Worm (Caenorhabditis elegans) whole organism, L2 larva: ENCODE measurements around the gene R09A8.1.
A peak's percentile ranks its signal among the peaks of the same experiment; 100 is the strongest.

Experiments
- C34F6.9 ChIP-seq: fragments of 150-350 bp; optimal IDR thresholded peaks from 2 replicates; lab custom pipeline; 2014; ENCODE audit warnings: missing biosample characterization, missing genetic modification characterization
- F13H6.1 ChIP-seq: sonication (generic microtip); optimal IDR thresholded peaks from 2 replicates; lab custom pipeline; 2016; ENCODE audit warnings: missing genetic modification characterization, missing compliant biosample characterization
- ZK546.5 ChIP-seq: sonication (generic microtip); optimal IDR thresholded peaks from 2 replicates; lab custom pipeline; 2017; ENCODE audit warnings: missing biosample characterization, missing genetic modification characterization
- alr-1 ChIP-seq: fragments of 150-350 bp; optimal IDR thresholded peaks from 2 replicates; lab custom pipeline; 2014; ENCODE audit warnings: missing biosample characterization, missing genetic modification characterization
- aly-2 ChIP-seq: fragments of 150-350 bp; optimal IDR thresholded peaks from 2 replicates; lab custom pipeline; 2014; ENCODE audit warnings: missing biosample characterization, missing genetic modification characterization
- ama-1 ChIP-seq: fragments of 150-350 bp; optimal IDR thresholded peaks from 2 replicates; lab custom pipeline; 2018; ENCODE audit warnings: inconsistent platforms
- blmp-1 ChIP-seq: sonication (generic microtip); optimal IDR thresholded peaks from 2 replicates; lab custom pipeline; 2017; ENCODE audit warnings: missing genetic modification characterization, mild to moderate bottlenecking, missing compliant biosample characterization, antibody characterized with exemption, moderate library complexity; ENCODE audit not compliant: insufficient read depth
- ceh-16 ChIP-seq: fragments of 150-350 bp; optimal IDR thresholded peaks from 2 replicates; lab custom pipeline; 2014; ENCODE audit warnings: missing biosample characterization, missing genetic modification characterization
- crh-2 ChIP-seq: sonication (generic microtip); optimal IDR thresholded peaks from 2 replicates; lab custom pipeline; 2017; ENCODE audit warnings: missing biosample characterization, missing genetic modification characterization
- dmd-4 ChIP-seq: sonication (generic microtip); optimal IDR thresholded peaks from 2 replicates; lab custom pipeline; 2017; ENCODE audit warnings: missing biosample characterization, missing genetic modification characterization
- egl-27 ChIP-seq: sonication (generic microtip); optimal IDR thresholded peaks from 3 replicates; lab custom pipeline; 2017; ENCODE audit warnings: missing biosample characterization, missing genetic modification reagents, missing genetic modification characterization
- elt-1 ChIP-seq: fragments of 150-350 bp; optimal IDR thresholded peaks from 2 replicates; lab custom pipeline; 2014; ENCODE audit warnings: missing biosample characterization, missing genetic modification characterization
- elt-3 ChIP-seq: sonication (generic microtip); optimal IDR thresholded peaks from 2 replicates; lab custom pipeline; 2017; ENCODE audit warnings: missing biosample characterization, missing genetic modification characterization
- fos-1 ChIP-seq: fragments of 150-350 bp; optimal IDR thresholded peaks from 2 replicates; lab custom pipeline; 2014; ENCODE audit warnings: missing biosample characterization, missing genetic modification characterization
- gmeb-1 ChIP-seq: fragments of 150-350 bp; optimal IDR thresholded peaks from 2 replicates; lab custom pipeline; 2014; ENCODE audit warnings: missing biosample characterization, missing genetic modification characterization
- lin-11 ChIP-seq: fragments of 150-350 bp; sonication (generic microtip); optimal IDR thresholded peaks from 2 replicates; lab custom pipeline; 2014; ENCODE audit warnings: missing biosample characterization, missing genetic modification characterization, inconsistent platforms, mixed read lengths
- lin-13 ChIP-seq: fragments of 150-350 bp; optimal IDR thresholded peaks from 2 replicates; lab custom pipeline; 2014; ENCODE audit warnings: missing biosample characterization, missing genetic modification reagents, missing genetic modification characterization
- lsy-2 ChIP-seq, 2 experiments: fragments of 150-350 bp in 1 of 2; sonication (generic microtip) in 1 of 2; optimal IDR thresholded peaks; 2 replicates each; lab custom pipeline; 2014 to 2017; ENCODE audit warnings: missing biosample characterization in 2 of 2, missing genetic modification characterization in 2 of 2
- mab-5 ChIP-seq: fragments of 150-350 bp; optimal IDR thresholded peaks from 2 replicates; lab custom pipeline; 2014; ENCODE audit warnings: missing biosample characterization, missing genetic modification characterization
- mdl-1 ChIP-seq, 2 experiments: fragments of 150-350 bp in 1 of 2; sonication (generic microtip) in 1 of 2; optimal IDR thresholded peaks; 2 replicates each; lab custom pipeline; 2017; ENCODE audit warnings: missing biosample characterization in 2 of 2, missing genetic modification characterization in 2 of 2
- nhr-10 ChIP-seq: sonication (generic microtip); optimal IDR thresholded peaks from 2 replicates; lab custom pipeline; 2017; ENCODE audit warnings: missing biosample characterization, missing genetic modification characterization
- nhr-12 ChIP-seq: fragments of 150-350 bp; optimal IDR thresholded peaks from 2 replicates; lab custom pipeline; 2014; ENCODE audit warnings: missing biosample characterization, missing genetic modification characterization
- nhr-129 ChIP-seq: fragments of 150-350 bp; optimal IDR thresholded peaks from 2 replicates; lab custom pipeline; 2014; ENCODE audit warnings: missing biosample characterization, missing genetic modification characterization
- nhr-21 ChIP-seq: fragments of 150-350 bp; optimal IDR thresholded peaks from 2 replicates; lab custom pipeline; 2014; ENCODE audit warnings: missing biosample characterization, missing genetic modification characterization
- nhr-23 ChIP-seq: fragments of 150-350 bp; optimal IDR thresholded peaks from 2 replicates; lab custom pipeline; 2014; ENCODE audit warnings: missing biosample characterization, missing genetic modification reagents, missing genetic modification characterization
- nhr-237 ChIP-seq: fragments of 150-350 bp; optimal IDR thresholded peaks from 2 replicates; lab custom pipeline; 2014; ENCODE audit warnings: missing biosample characterization, missing genetic modification characterization
- nhr-6 ChIP-seq: fragments of 150-350 bp; optimal IDR thresholded peaks from 2 replicates; lab custom pipeline; 2014; ENCODE audit warnings: missing biosample characterization, missing genetic modification characterization
- peb-1 ChIP-seq: fragments of 150-350 bp; optimal IDR thresholded peaks from 2 replicates; lab custom pipeline; 2014; ENCODE audit warnings: missing biosample characterization, missing genetic modification characterization
- sem-4 ChIP-seq: fragments of 150-350 bp; optimal IDR thresholded peaks from 2 replicates; lab custom pipeline; 2014; ENCODE audit warnings: missing biosample characterization, missing genetic modification reagents, missing genetic modification characterization
- skn-1 ChIP-seq: sonication (generic microtip); optimal IDR thresholded peaks from 2 replicates; lab custom pipeline; 2017; ENCODE audit warnings: missing biosample characterization, missing genetic modification characterization
- sma-3 ChIP-seq: sonication (generic microtip); optimal IDR thresholded peaks from 2 replicates; lab custom pipeline; 2016; ENCODE audit warnings: missing genetic modification reagents, missing genetic modification characterization, missing compliant biosample characterization
- sma-9 ChIP-seq, 2 experiments: fragments of 150-350 bp in 1 of 2; sonication (generic microtip) in 1 of 2; optimal IDR thresholded peaks; 2 replicates each; lab custom pipeline; 2014 to 2016; ENCODE audit warnings: missing genetic modification characterization in 2 of 2, mild to moderate bottlenecking in 1 of 2, missing biosample characterization in 1 of 2, missing compliant biosample characterization in 1 of 2, missing genetic modification reagents in 1 of 2, moderate library complexity in 1 of 2
- unc-39 ChIP-seq: fragments of 150-350 bp; optimal IDR thresholded peaks from 2 replicates; lab custom pipeline; 2014; ENCODE audit warnings: missing biosample characterization, missing genetic modification characterization
- unc-55 ChIP-seq: fragments of 150-350 bp; sonication (generic microtip); optimal IDR thresholded peaks from 3 replicates; lab custom pipeline; 2014; ENCODE audit warnings: missing biosample characterization, missing genetic modification reagents, missing genetic modification characterization
- ztf-1 ChIP-seq: fragments of 200-800 bp; sonication (Bioruptor generic); conservative IDR thresholded peaks from 2 replicates; pipeline ENCODE4 v1.3.6; 2022; ENCODE audit warnings: missing genetic modification characterization, missing compliant biosample characterization
- ztf-4 ChIP-seq: fragments of 150-350 bp; optimal IDR thresholded peaks from 2 replicates; lab custom pipeline; 2014; ENCODE audit warnings: missing biosample characterization, missing genetic modification characterization

The R09A8.1 gene

ce11 chrX:12619165-12619564, 5.6 kb downstream of the R09A8.1 start, which contains the start of gene R09A8.2:
R09A8.2 (plus strand) TSS chrX:12619465.
- TF ChIP-seq fos-1 = no peak

ce11 chrX:12620310-12620709, 6.8 kb downstream of the R09A8.1 start:
- TF ChIP-seq unc-39 (tag; lab: Kevin White, UChicago) = no peak
- TF ChIP-seq dmd-4 = no peak
- TF ChIP-seq nhr-237 = no peak
- TF ChIP-seq egl-27 = no peak
- no peak for TF ChIP-seq nhr-6 (tag; lab: Kevin White, UChicago)
- TF ChIP-seq ztf-4 = no peak
- no peak for TF ChIP-seq ceh-16 (tag; lab: Kevin White, UChicago)
- TF ChIP-seq sem-4 = no peak
- no peak for TF ChIP-seq sma-3
- TF ChIP-seq peb-1 = no peak
- TF ChIP-seq elt-1 (tag; lab: Kevin White, UChicago) = no peak
- TF ChIP-seq nhr-10 (tag; lab: Kevin White, UChicago) = no peak
- no peak for TF ChIP-seq sma-9 (GFP tag; optimal IDR thresholded peaks at IDR 0.05; lab: Kevin White, UChicago)
- TF ChIP-seq sma-9 (tag; optimal IDR thresholded peaks at IDR 0.05; lab: Kevin White, UChicago) = no peak
- no peak for TF ChIP-seq skn-1 (tag; lab: Kevin White, UChicago)

- TF ChIP-seq nhr-129 (peak; percentile 25), nhr-6 (tag; lab: Kevin White, UChicago) (no peak), fos-1 (peak; percentile 94), nhr-21 (tag; lab: Kevin White, UChicago) (peak; percentile 38), elt-1 (tag; lab: Kevin White, UChicago) (no peak), crh-2 (tag; lab: Kevin White, UChicago) (peak; percentile 59), sma-9 (GFP tag; optimal IDR thresholded peaks at IDR 0.05; lab: Kevin White, UChicago) (peak; percentile 92), sma-9 (tag; optimal IDR thresholded peaks at IDR 0.05; lab: Kevin White, UChicago) (no peak), sma-3 (peak; percentile 55), gmeb-1 (tag; lab: Kevin White, UChicago) (peak; percentile 22)
Measured at ce11 chrX:12627797-12628196, 14.2 kb downstream of the R09A8.1 start.

ce11 chrX:12629257-12629656, 15.7 kb downstream of the R09A8.1 start:
- TF ChIP-seq C34F6.9 (tag; lab: Kevin White, UChicago) = peak; percentile 47
- TF ChIP-seq ama-1 = no peak
- TF ChIP-seq ztf-1 (GFP tag; lab: Robert Waterston, UW) = no peak
- TF ChIP-seq mdl-1 (tag; optimal IDR thresholded peaks at IDR 0.05; lab: Kevin White, UChicago) = peak; percentile 71 to 75
- peak; percentile 55 for TF ChIP-seq nhr-129
- TF ChIP-seq lsy-2 (tag; optimal IDR thresholded peaks at IDR 0.05; lab: Kevin White, UChicago) = peak in 1 of 2 experiments; percentile 27
- TF ChIP-seq F13H6.1 (tag; lab: Kevin White, UChicago) = peak; percentile 30
- TF ChIP-seq alr-1 (tag; lab: Kevin White, UChicago) = no peak
- peak; percentile 27 for TF ChIP-seq unc-55
- TF ChIP-seq nhr-21 (tag; lab: Kevin White, UChicago) = no peak
- peak; percentile 53 for TF ChIP-seq sma-9 (GFP tag; optimal IDR thresholded peaks at IDR 0.05; lab: Kevin White, UChicago)
- no peak for TF ChIP-seq sma-9 (tag; optimal IDR thresholded peaks at IDR 0.05; lab: Kevin White, UChicago)
- TF ChIP-seq aly-2 = no peak
- no peak for TF ChIP-seq mab-5 (tag; lab: Kevin White, UChicago)
- TF ChIP-seq ceh-16 (tag; lab: Kevin White, UChicago) = peak; percentile 16
- no peak for TF ChIP-seq ZK546.5
- TF ChIP-seq sma-3 = no peak
- no peak for TF ChIP-seq elt-3 (tag; lab: Kevin White, UChicago)
- TF ChIP-seq blmp-1 = no peak
- TF ChIP-seq fos-1 = no peak
- no peak for TF ChIP-seq nhr-237

- TF ChIP-seq sma-9 (GFP tag; optimal IDR thresholded peaks at IDR 0.05; lab: Kevin White, UChicago) (no peak), sma-9 (tag; optimal IDR thresholded peaks at IDR 0.05; lab: Kevin White, UChicago) (no peak), ama-1 (no peak), sma-3 (no peak), egl-27 (no peak), crh-2 (tag; lab: Kevin White, UChicago) (no peak), lin-13 (GFP tag; lab: Kevin White, UChicago) (no peak), lin-11 (tag; lab: Kevin White, UChicago) (no peak), nhr-23 (tag; lab: Kevin White, UChicago) (no peak), fos-1 (no peak), nhr-12 (tag; lab: Kevin White, UChicago) (no peak)
Measured at ce11 chrX:12630005-12630404, 16.5 kb downstream of the R09A8.1 start.
